Fruit fly (Drosophila melanogaster) whole organism, embryonic: ENCODE data around the gene Hip14.

ENCODE experiments used
- CG10565 ChIP-seq: fragments of 200-800 bp; sonication (Bioruptor generic); optimal IDR thresholded peaks from 3 replicates; lab custom pipeline; 2016; ENCODE audit warnings: missing biosample characterization, mild to moderate bottlenecking, missing genetic modification characterization
- CG12155 ChIP-seq: fragments of 200-800 bp; sonication (Bioruptor generic); optimal IDR thresholded peaks from 3 replicates; lab custom pipeline; 2016; ENCODE audit warnings: missing biosample characterization, missing genetic modification characterization
- CG12219 ChIP-seq: fragments of 200-800 bp; sonication (Bioruptor generic); optimal IDR thresholded peaks from 3 replicates; lab custom pipeline; 2018; ENCODE audit warnings: missing biosample characterization, mild to moderate bottlenecking, missing genetic modification characterization
- CG12659 ChIP-seq: fragments of 200-800 bp; sonication (Bioruptor generic); optimal IDR thresholded peaks from 3 replicates; lab custom pipeline; 2017; ENCODE audit warnings: mild to moderate bottlenecking, missing biosample characterization, missing genetic modification reagents, missing genetic modification characterization
- CG14050 ChIP-seq: fragments of 200-800 bp; sonication (Bioruptor generic); IDR thresholded peaks from 3 replicates; pipeline ENCODE4 v1.3.6; 2022; ENCODE audit warnings: missing biosample characterization, missing genetic modification characterization
- CG15011 ChIP-seq: fragments of 200-800 bp; sonication (Bioruptor generic); optimal IDR thresholded peaks from 3 replicates; lab custom pipeline; 2018; ENCODE audit warnings: missing biosample characterization, mild to moderate bottlenecking, missing genetic modification characterization
- CG15269 ChIP-seq: fragments of 200-800 bp; sonication (Bioruptor generic); optimal IDR thresholded peaks from 2 replicates; lab custom pipeline; 2018; ENCODE audit warnings: missing biosample characterization, mild to moderate bottlenecking, missing genetic modification characterization, moderate library complexity
- CG15601 ChIP-seq: fragments of 200-800 bp; sonication (Bioruptor generic); optimal IDR thresholded peaks from 3 replicates; lab custom pipeline; 2019; ENCODE audit warnings: missing biosample characterization, mild to moderate bottlenecking, missing genetic modification characterization, moderate library complexity
- CG15696 ChIP-seq: fragments of 200-800 bp; sonication (Bioruptor generic); optimal IDR thresholded peaks from 2 replicates; lab custom pipeline; 2019; ENCODE audit warnings: missing biosample characterization, mild to moderate bottlenecking, missing genetic modification characterization, moderate library complexity
- CG16779 ChIP-seq: fragments of 200-800 bp; sonication (Bioruptor generic); IDR thresholded peaks from 2 replicates; pipeline ENCODE4 v1.3.6; 2022; ENCODE audit warnings: missing biosample characterization, missing genetic modification characterization
- CG17186 ChIP-seq: fragments of 200-800 bp; sonication (Bioruptor generic); optimal IDR thresholded peaks from 3 replicates; lab custom pipeline; 2017; ENCODE audit warnings: missing biosample characterization, missing genetic modification reagents, missing genetic modification characterization
- CG18011 ChIP-seq: fragments of 200-800 bp; sonication (Bioruptor generic); optimal IDR thresholded peaks from 2 replicates; lab custom pipeline; 2017; ENCODE audit warnings: missing biosample characterization, missing genetic modification characterization, mild to moderate bottlenecking, moderate library complexity, missing genotype
- CG1832 ChIP-seq: fragments of 200-800 bp; sonication (Bioruptor generic); optimal IDR thresholded peaks from 2 replicates; lab custom pipeline; 2017; ENCODE audit warnings: missing biosample characterization, mild to moderate bottlenecking, missing genetic modification characterization, inconsistent platforms
- CG2199 ChIP-seq: fragments of 200-800 bp; sonication (Bioruptor generic); IDR thresholded peaks from 3 replicates; pipeline ENCODE4 v1.3.6; 2022; ENCODE audit warnings: missing biosample characterization, missing genetic modification characterization
- CG32772 ChIP-seq: fragments of 200-800 bp; sonication (Bioruptor generic); IDR thresholded peaks from 2 replicates; pipeline ENCODE4 v1.3.6; 2022; ENCODE audit warnings: missing biosample characterization, missing genetic modification characterization
- CG3281 ChIP-seq: fragments of 200-800 bp; sonication (Bioruptor generic); optimal IDR thresholded peaks from 3 replicates; lab custom pipeline; 2017; ENCODE audit warnings: missing biosample characterization, mild to moderate bottlenecking, missing genetic modification characterization
- CG4730 ChIP-seq: fragments of 200-800 bp; sonication (Bioruptor generic); IDR thresholded peaks from 2 replicates; pipeline ENCODE4 v1.3.6; 2022; ENCODE audit warnings: missing biosample characterization, missing genetic modification characterization
- CG6254 ChIP-seq: fragments of 200-800 bp; sonication (Bioruptor generic); optimal IDR thresholded peaks from 3 replicates; lab custom pipeline; 2017; ENCODE audit warnings: mild to moderate bottlenecking, missing biosample characterization, missing genetic modification reagents, missing genetic modification characterization
- CG7987 ChIP-seq: fragments of 200-800 bp; sonication (Bioruptor generic); optimal IDR thresholded peaks from 2 replicates; lab custom pipeline; 2018; ENCODE audit warnings: missing biosample characterization, mild to moderate bottlenecking, missing genetic modification characterization, moderate library complexity
- CG8281 ChIP-seq: fragments of 200-800 bp; sonication (Bioruptor generic); optimal IDR thresholded peaks from 2 replicates; lab custom pipeline; 2018; ENCODE audit warnings: missing biosample characterization, mild to moderate bottlenecking, missing genetic modification characterization, moderate library complexity
- CG9727 ChIP-seq: fragments of 200-800 bp; sonication (Bioruptor generic); optimal IDR thresholded peaks from 3 replicates; lab custom pipeline; 2017; ENCODE audit warnings: missing biosample characterization, mild to moderate bottlenecking, missing genetic modification characterization
- D19B ChIP-seq: fragments of 200-800 bp; sonication (Bioruptor generic); optimal IDR thresholded peaks from 2 replicates; lab custom pipeline; 2017; ENCODE audit warnings: missing biosample characterization, mild to moderate bottlenecking, missing genetic modification characterization
- Deaf1 ChIP-seq: fragments of 200-800 bp; optimal IDR thresholded peaks from 3 replicates; lab custom pipeline; 2019; ENCODE audit warnings: missing biosample characterization, mild to moderate bottlenecking, missing genetic modification characterization, moderate library complexity
- Doc2 ChIP-seq: fragments of 200-800 bp; sonication (Bioruptor generic); IDR thresholded peaks from 2 replicates; pipeline ENCODE4 v1.3.6; 2022; ENCODE audit warnings: missing biosample characterization, missing genetic modification characterization
- Dref ChIP-seq: fragments of 200-800 bp; sonication (Bioruptor generic); IDR thresholded peaks from 2 replicates; pipeline ENCODE4 v1.3.6; 2022; ENCODE audit warnings: missing biosample characterization, missing genetic modification characterization
- Ets65A ChIP-seq: fragments of 200-800 bp; sonication (Bioruptor generic); peaks from one replicate; lab custom pipeline; 2016; ENCODE audit warnings: missing biosample characterization, missing genetic modification characterization
- Ets97D ChIP-seq: fragments of 200-800 bp; sonication (Bioruptor generic); optimal IDR thresholded peaks from 3 replicates; lab custom pipeline; 2016; ENCODE audit warnings: missing biosample characterization, missing genetic modification characterization
- GATAe ChIP-seq: fragments of 200-800 bp; sonication (Bioruptor generic); conservative IDR thresholded peaks from 2 replicates; pipeline ENCODE4 v1.3.6; 2022; ENCODE audit warnings: missing biosample characterization, missing genetic modification characterization
- MESR4 ChIP-seq: fragments of 200-800 bp; sonication (Bioruptor generic); optimal IDR thresholded peaks from 2 replicates; lab custom pipeline; 2018; ENCODE audit warnings: missing biosample characterization, mild to moderate bottlenecking, missing genetic modification characterization, moderate library complexity
- Med ChIP-seq: fragments of 200-800 bp; sonication (Bioruptor generic); peaks from one replicate; lab custom pipeline; 2016; ENCODE audit warnings: missing biosample characterization, missing genetic modification characterization, mild to moderate bottlenecking, inconsistent platforms, moderate library complexity
- NK7.1 ChIP-seq: fragments of 200-800 bp; sonication (Bioruptor generic); optimal IDR thresholded peaks from 3 replicates; lab custom pipeline; 2016; ENCODE audit warnings: missing biosample characterization, missing genetic modification characterization
- Oaz ChIP-seq: fragments of 200-800 bp; sonication (Bioruptor generic); IDR thresholded peaks from 2 replicates; pipeline ENCODE4 v1.3.6; 2022; ENCODE audit warnings: missing biosample characterization, missing genetic modification characterization
- Rfx ChIP-seq: fragments of 200-800 bp; sonication (Bioruptor generic); IDR thresholded peaks from 2 replicates; pipeline ENCODE4 v1.3.6; 2022; ENCODE audit warnings: missing biosample characterization, missing genetic modification characterization
- Spps ChIP-seq: fragments of 200-800 bp; sonication (Bioruptor generic); optimal IDR thresholded peaks from 2 replicates; lab custom pipeline; 2018; ENCODE audit warnings: missing biosample characterization, mild to moderate bottlenecking, missing genetic modification characterization
- Ssrp ChIP-seq: fragments of 200-800 bp; sonication (Bioruptor generic); optimal IDR thresholded peaks from 2 replicates; lab custom pipeline; 2018; ENCODE audit warnings: missing biosample characterization, mild to moderate bottlenecking, missing genetic modification characterization, moderate library complexity
- TFAM ChIP-seq: fragments of 200-800 bp; sonication (Bioruptor generic); optimal IDR thresholded peaks from 2 replicates; lab custom pipeline; 2017; ENCODE audit warnings: missing biosample characterization, missing genetic modification characterization, inconsistent platforms
- Xbp1 ChIP-seq: fragments of 200-800 bp; sonication (Bioruptor generic); optimal IDR thresholded peaks from 3 replicates; lab custom pipeline; 2016; ENCODE audit warnings: missing biosample characterization, mild to moderate bottlenecking, missing genetic modification characterization
- az2 ChIP-seq: fragments of 200-800 bp; sonication (Bioruptor generic); optimal IDR thresholded peaks from 3 replicates; lab custom pipeline; 2016; ENCODE audit warnings: missing biosample characterization, missing genetic modification characterization
- fd3F ChIP-seq: fragments of 200-800 bp; sonication (Bioruptor generic); optimal IDR thresholded peaks from 2 replicates; lab custom pipeline; 2018; ENCODE audit warnings: missing biosample characterization, mild to moderate bottlenecking, missing genetic modification characterization, moderate library complexity
- gem ChIP-seq: fragments of 200-800 bp; sonication (Bioruptor generic); optimal IDR thresholded peaks from 2 replicates; lab custom pipeline; 2019; ENCODE audit warnings: missing biosample characterization, mild to moderate bottlenecking, missing genetic modification characterization, moderate library complexity
- ham ChIP-seq: fragments of 200-800 bp; sonication (Bioruptor generic); IDR thresholded peaks from 2 replicates; pipeline ENCODE4 v1.3.6; 2022; ENCODE audit warnings: missing biosample characterization, missing genetic modification characterization
- hth ChIP-seq: fragments of >200 bp; optimal IDR thresholded peaks from 2 replicates; lab custom pipeline; 2017; ENCODE audit warnings: inconsistent platforms
- kah ChIP-seq: fragments of 200-800 bp; sonication (Bioruptor generic); optimal IDR thresholded peaks from 2 replicates; lab custom pipeline; 2018; ENCODE audit warnings: missing biosample characterization, mild to moderate bottlenecking, missing genetic modification characterization
- lbe ChIP-seq: fragments of 200-800 bp; sonication (Bioruptor generic); optimal IDR thresholded peaks from 2 replicates; lab custom pipeline; 2016; ENCODE audit warnings: missing biosample characterization, mild to moderate bottlenecking, missing genetic modification characterization
- lmd ChIP-seq: fragments of 200-800 bp; sonication (Bioruptor generic); IDR thresholded peaks from 2 replicates; pipeline ENCODE4 v1.3.6; 2022; ENCODE audit warnings: missing biosample characterization, missing genetic modification characterization
- maf-S ChIP-seq: fragments of 200-800 bp; sonication (Bioruptor generic); optimal IDR thresholded peaks from 2 replicates; lab custom pipeline; 2016; ENCODE audit warnings: missing biosample characterization, missing genetic modification characterization
- salm ChIP-seq: fragments of 200-800 bp; sonication (Bioruptor generic); optimal IDR thresholded peaks from 2 replicates; lab custom pipeline; 2018; ENCODE audit warnings: missing biosample characterization, mild to moderate bottlenecking, missing genetic modification characterization
- sob ChIP-seq: fragments of 200-800 bp; sonication (Bioruptor generic); IDR thresholded peaks from 2 replicates; pipeline ENCODE4 v1.3.6; 2022; ENCODE audit warnings: missing biosample characterization, missing genetic modification characterization
- sr ChIP-seq: fragments of 200-800 bp; sonication (Bioruptor generic); IDR thresholded peaks from 3 replicates; pipeline ENCODE4 v1.3.6; 2022; ENCODE audit warnings: missing biosample characterization, missing genetic modification characterization
- stwl ChIP-seq: fragments of 200-800 bp; sonication (Bioruptor generic); optimal IDR thresholded peaks from 3 replicates; lab custom pipeline; 2018; ENCODE audit warnings: missing biosample characterization, mild to moderate bottlenecking, missing genetic modification characterization, moderate library complexity
- tup ChIP-seq: fragments of 200-800 bp; sonication (Bioruptor generic); optimal IDR thresholded peaks from 2 replicates; lab custom pipeline; 2016; ENCODE audit warnings: missing biosample characterization, mild to moderate bottlenecking, missing genetic modification characterization, moderate library complexity
- wdn ChIP-seq: fragments of 200-800 bp; sonication (Bioruptor generic); IDR thresholded peaks from 2 replicates; pipeline ENCODE4 v1.3.6; 2022; ENCODE audit warnings: missing biosample characterization, missing genetic modification characterization

The Hip14 gene

DNA sequence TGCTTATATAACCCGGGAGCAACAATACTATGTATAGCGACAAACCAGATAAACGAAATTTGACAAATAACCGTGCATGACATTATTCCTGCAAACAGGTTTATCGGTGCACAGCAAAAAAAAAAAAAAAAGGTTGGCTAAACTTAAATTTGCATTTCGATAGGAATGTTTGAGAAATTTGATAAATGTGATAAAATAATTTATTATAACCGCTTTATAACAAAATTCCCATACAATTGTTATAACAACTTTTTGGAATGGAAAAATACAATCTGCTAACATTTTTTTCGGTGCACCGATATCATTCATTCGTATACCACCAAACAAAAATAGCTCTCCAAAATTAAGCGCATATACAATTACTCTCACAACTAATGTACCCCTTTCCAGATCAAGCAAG is 10.5 kb upstream of the Hip14 start (continued):
- no peak for TF ChIP-seq CG12659 (GFP tag; lab: Kevin White, UChicago)
- no peak for TF ChIP-seq salm (tag; lab: Kevin White, UChicago)
- TF ChIP-seq maf-S (GFP tag; lab: Kevin White, UChicago) = no peak
- peak; percentile 77 for TF ChIP-seq lmd (GFP tag; lab: Robert Waterston, UW)
- no peak for TF ChIP-seq CG32772
- TF ChIP-seq NK7.1 (GFP tag; lab: Kevin White, UChicago) = peak; percentile 8
- peak; percentile 16 for TF ChIP-seq Ets65A (GFP tag; lab: Kevin White, UChicago)
- TF ChIP-seq ham (GFP tag; lab: Robert Waterston, UW) = no peak
- no peak for TF ChIP-seq CG10565 (GFP tag; lab: Kevin White, UChicago)
- TF ChIP-seq CG15696 = no peak
- TF ChIP-seq CG9727 (GFP tag; lab: Kevin White, UChicago) = peak; percentile 54
- no peak for TF ChIP-seq Spps (tag; lab: Kevin White, UChicago)
- no peak for TF ChIP-seq fd3F (GFP tag; lab: Kevin White, UChicago)
- no peak for TF ChIP-seq CG12219 (GFP tag; lab: Kevin White, UChicago)
- no peak for TF ChIP-seq CG2199 (GFP tag; lab: Robert Waterston, UW)
- peak; percentile 61 for TF ChIP-seq GATAe
- peak; percentile 35 for TF ChIP-seq CG3281 (GFP tag; lab: Kevin White, UChicago)
- no peak for TF ChIP-seq tup (GFP tag; lab: Kevin White, UChicago)
- no peak for TF ChIP-seq CG15011 (GFP tag; lab: Kevin White, UChicago)
- no peak for TF ChIP-seq Oaz
- no peak for TF ChIP-seq CG18011 (GFP tag; lab: Kevin White, UChicago)
- peak; percentile 72 for TF ChIP-seq CG4730 (GFP tag; lab: Robert Waterston, UW)
- no peak for TF ChIP-seq az2 (GFP tag; lab: Kevin White, UChicago)
- TF ChIP-seq sob = peak; percentile 36; the same call in 1 of the 2 replicates
- TF ChIP-seq Rfx = peak; percentile 79
- TF ChIP-seq Med = peak; percentile 69
- no peak for TF ChIP-seq Doc2 (GFP tag; lab: Robert Waterston, UW)
- no peak for TF ChIP-seq CG15269 (tag; lab: Kevin White, UChicago)
- TF ChIP-seq CG8281 (tag; lab: Kevin White, UChicago) = no peak
- no peak for TF ChIP-seq CG7987 (GFP tag; lab: Kevin White, UChicago)
- TF ChIP-seq Ssrp = no peak
- TF ChIP-seq Xbp1 = no peak
- no peak for TF ChIP-seq CG12155 (GFP tag; lab: Kevin White, UChicago)
- TF ChIP-seq CG14050 (GFP tag; lab: Robert Waterston, UW) = no peak
- no peak for TF ChIP-seq hth (lab: Kevin White, UChicago)
- TF ChIP-seq wdn (GFP tag; lab: Robert Waterston, UW) = no peak
- TF ChIP-seq Dref (GFP tag; lab: Robert Waterston, UW) = no peak
- TF ChIP-seq CG1832 = no peak
- TF ChIP-seq MESR4 (GFP tag; lab: Kevin White, UChicago) = no peak
- TF ChIP-seq Ets97D (GFP tag; lab: Kevin White, UChicago) = no peak
- TF ChIP-seq CG15601 (tag; lab: Kevin White, UChicago) = no peak
- TF ChIP-seq lbe = peak; percentile 81
- TF ChIP-seq kah (GFP tag; lab: Kevin White, UChicago) = no peak
- no peak for TF ChIP-seq D19B (GFP tag; lab: Kevin White, UChicago)
- no peak for TF ChIP-seq CG17186 (GFP tag; lab: Kevin White, UChicago)
- no peak for TF ChIP-seq CG16779 (GFP tag; lab: Robert Waterston, UW)
- no peak for TF ChIP-seq TFAM (GFP tag; lab: Kevin White, UChicago)
- TF ChIP-seq gem (tag; lab: Kevin White, UChicago) = no peak
- no peak for TF ChIP-seq sr
- no peak for TF ChIP-seq CG6254
- no peak for TF ChIP-seq stwl (tag; lab: Kevin White, UChicago)
- TF ChIP-seq Deaf1 = peak; percentile 15
